Worm (Caenorhabditis elegans): ENCODE results near the gene F39E9.14.
A peak's percentile ranks its signal among the peaks of the same experiment; 100 is the strongest.
"Not testable (repeated sequence)": the region's sequence is repeated elsewhere in the genome, so short reads cannot be mapped to it uniquely, and the experiment has no call there.

F39E9.14 gene

DNA sequence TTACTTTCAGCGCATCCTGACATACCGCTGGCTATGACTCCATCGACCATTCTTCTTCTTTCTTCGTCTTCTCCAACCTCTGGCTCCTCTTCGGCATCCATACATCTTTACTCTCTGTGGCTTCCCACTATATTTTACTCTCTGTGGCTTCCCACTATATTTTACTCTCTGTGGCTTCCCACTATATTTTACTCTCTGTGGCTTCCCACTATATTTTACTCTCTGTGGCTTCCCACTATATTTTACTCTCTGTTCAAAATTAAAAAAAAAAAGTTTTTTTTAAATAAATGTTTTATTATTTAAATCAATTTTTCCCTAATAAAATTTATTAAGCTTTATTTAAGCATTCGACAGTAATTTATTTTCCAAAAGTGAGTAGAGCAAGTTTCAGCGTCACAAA, at the start of gene F39E9.14:
F39E9.14 (minus strand) TSS at position 101 of the 400 bp plus-strand sequence.
- TF ChIP-seq lin-15B (tag; optimal IDR thresholded peaks at IDR 0.05); fkh-8 (tag; optimal IDR thresholded peaks at IDR 0.05); nhr-90 (tag; optimal IDR thresholded peaks at IDR 0.05; ENCODE audit: poor library complexity): not testable (repeated sequence)

- TF ChIP-seq Y116A8C.19 (tag; optimal IDR thresholded peaks at IDR 0.05; ENCODE audit: borderline replicate concordance) (no peak), C04F5.9 (tag; optimal IDR thresholded peaks at IDR 0.05) (no peak), jun-1 (tag; optimal IDR thresholded peaks at IDR 0.05) (no peak), unc-30 (tag; optimal IDR thresholded peaks at IDR 0.05) (no peak)
Measured at ce11 chrII:3338556-3338955, 48.1 kb upstream of the F39E9.14 start, which contains the start of gene F14D2.7. F14D2.7 (minus strand) TSS chrII:3338656.

ce11 chrII:3337039-3337438, 46.6 kb upstream of the F39E9.14 start, which contains the start of gene F14D2.19:
F14D2.19 (minus strand) TSS chrII:3337139.
- TF ChIP-seq ztf-4 (tag; optimal IDR thresholded peaks at IDR 0.05): no peak

ce11 chrII:3332039-3332438, 41.6 kb upstream of the F39E9.14 start, which contains the start of gene irld-27:
irld-27 (plus strand) TSS chrII:3332339.
- no peak for TF ChIP-seq egl-27 (tag; optimal IDR thresholded peaks at IDR 0.05)
- TF ChIP-seq unc-98 (GFP tag; IDR thresholded peaks at IDR 0.05): no peak
- TF ChIP-seq isw-1 (GFP tag; IDR thresholded peaks at IDR 0.05): no peak
- TF ChIP-seq nhr-90 (tag; optimal IDR thresholded peaks at IDR 0.05; ENCODE audit: poor library complexity): no peak
- no peak for TF ChIP-seq jun-1 (tag; optimal IDR thresholded peaks at IDR 0.05)
- TF ChIP-seq nhr-76 (tag; optimal IDR thresholded peaks at IDR 0.05): no peak
- no peak for TF ChIP-seq fkh-8 (tag; optimal IDR thresholded peaks at IDR 0.05)
- no peak for TF ChIP-seq nhr-237 (tag; optimal IDR thresholded peaks at IDR 0.05)
- TF ChIP-seq lin-35 (GFP tag; optimal IDR thresholded peaks at IDR 0.05): no peak
- TF ChIP-seq nhr-28 (tag; optimal IDR thresholded peaks at IDR 0.05): no peak
- TF ChIP-seq skn-1 (tag; optimal IDR thresholded peaks at IDR 0.05): no peak
- no peak for TF ChIP-seq nhr-84 (tag; optimal IDR thresholded peaks at IDR 0.05)
- TF ChIP-seq hlh-4 (tag; optimal IDR thresholded peaks at IDR 0.05): no peak
- TF ChIP-seq elt-3 (tag; optimal IDR thresholded peaks at IDR 0.05): no peak
- no peak for TF ChIP-seq nhr-20 (tag; optimal IDR thresholded peaks at IDR 0.05)
- no peak for TF ChIP-seq mef-2 (tag; optimal IDR thresholded peaks at IDR 0.05)
- TF ChIP-seq blmp-1 (tag; optimal IDR thresholded peaks at IDR 0.05): no peak

- TF ChIP-seq Y116A8C.19 (tag; optimal IDR thresholded peaks at IDR 0.05; ENCODE audit: borderline replicate concordance): no peak
- no peak for TF ChIP-seq skn-1 (tag; optimal IDR thresholded peaks at IDR 0.05)
- no peak for TF ChIP-seq C04F5.9 (tag; optimal IDR thresholded peaks at IDR 0.05)
- TF ChIP-seq mef-2 (tag; optimal IDR thresholded peaks at IDR 0.05): no peak
- TF ChIP-seq nhr-12 (tag; optimal IDR thresholded peaks at IDR 0.05): no peak
- TF ChIP-seq tbx-2 (tag; optimal IDR thresholded peaks at IDR 0.05): no peak
- TF ChIP-seq ceh-90 (tag; optimal IDR thresholded peaks at IDR 0.05): no peak
- TF ChIP-seq elt-3 (tag; optimal IDR thresholded peaks at IDR 0.05): no peak
- TF ChIP-seq nhr-237 (tag; optimal IDR thresholded peaks at IDR 0.05): no peak
- TF ChIP-seq rnt-1 (tag; optimal IDR thresholded peaks at IDR 0.05): no peak
- no peak for TF ChIP-seq fkh-8 (tag; optimal IDR thresholded peaks at IDR 0.05)
- TF ChIP-seq sptf-1 (tag; optimal IDR thresholded peaks at IDR 0.05): no peak
- no peak for TF ChIP-seq ceh-8 (GFP tag; optimal IDR thresholded peaks at IDR 0.05)
- no peak for TF ChIP-seq lin-15B (tag; optimal IDR thresholded peaks at IDR 0.05)
- TF ChIP-seq nhr-19 (GFP tag; conservative IDR thresholded peaks at IDR 0.05): no peak
- no peak for TF ChIP-seq isw-1 (GFP tag; IDR thresholded peaks at IDR 0.05)
- no peak for TF ChIP-seq lin-14 (GFP tag; optimal IDR thresholded peaks at IDR 0.05)
Measured at ce11 chrII:3327104-3327503, 36.7 kb upstream of the F39E9.14 start, which contains the start of gene Y46D2A.3. Y46D2A.3 (minus strand) TSS chrII:3327204.

DNA sequence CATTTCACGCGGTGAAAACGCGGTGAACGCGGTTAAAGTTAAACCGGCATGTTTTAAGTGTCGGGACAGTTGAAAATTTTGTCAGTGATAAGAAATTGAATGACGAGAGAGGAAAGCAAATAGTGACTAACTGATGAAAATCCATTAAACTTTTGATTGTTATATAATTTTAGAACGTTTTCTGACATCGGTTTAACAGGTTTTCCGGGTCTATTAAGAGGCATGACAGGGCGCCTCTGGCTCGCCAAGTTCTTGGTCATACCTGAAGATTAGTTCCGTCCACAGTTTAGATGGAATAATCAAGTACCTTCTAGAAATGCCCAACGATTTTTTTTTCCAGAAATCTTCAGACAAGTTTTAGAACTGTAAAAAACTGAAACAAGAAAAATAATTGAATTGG, 32.7 kb upstream of the F39E9.14 start, which contains the start of gene Y46D2A.2:
Y46D2A.2 (minus strand) TSS at position 101 of the 400 bp plus-strand sequence.
- TF ChIP-seq ztf-4 (tag; optimal IDR thresholded peaks at IDR 0.05): no peak
- no peak for TF ChIP-seq ceh-82 (tag; optimal IDR thresholded peaks at IDR 0.05)
- no peak for TF ChIP-seq nhr-90 (tag; optimal IDR thresholded peaks at IDR 0.05; ENCODE audit: poor library complexity)
- TF ChIP-seq elt-2 (tag; optimal IDR thresholded peaks at IDR 0.05): peak; percentile 9

Measured in whole organism, L1 larva.